Fruit fly (Drosophila melanogaster) whole organism, embryonic: ENCODE results near the gene brun.

Source experiments
- Asciz ChIP-seq: fragments of 200-800 bp; sonication (Bioruptor generic); optimal IDR thresholded peaks from 2 replicates; lab custom pipeline; 2017; ENCODE audit warnings: missing biosample characterization, mild to moderate bottlenecking, missing genetic modification characterization, missing genetic modification reagents
- Atf3 ChIP-seq: fragments of 200-800 bp; sonication (Bioruptor generic); optimal IDR thresholded peaks from 3 replicates; lab custom pipeline; 2016; ENCODE audit warnings: missing biosample characterization, missing genetic modification characterization
- BEAF-32 ChIP-seq: fragments of 200-800 bp; sonication (Bioruptor generic); optimal IDR thresholded peaks from 3 replicates; lab custom pipeline; 2017; ENCODE audit warnings: missing biosample characterization, missing genetic modification characterization, mild to moderate bottlenecking, moderate library complexity, missing genetic modification reagents
- Bdp1 ChIP-seq: fragments of 200-800 bp; sonication (Bioruptor generic); optimal IDR thresholded peaks from 3 replicates; lab custom pipeline; 2016; ENCODE audit warnings: missing biosample characterization, missing genetic modification characterization
- C15 ChIP-seq: fragments of 200-800 bp; sonication (Bioruptor generic); IDR thresholded peaks from 3 replicates; pipeline ENCODE4 v1.3.6; 2022; ENCODE audit warnings: missing biosample characterization, missing genetic modification characterization
- CG1024 ChIP-seq: fragments of 200-800 bp; sonication (Bioruptor generic); IDR thresholded peaks from 2 replicates; pipeline ENCODE4 v1.3.6; 2022; ENCODE audit warnings: missing biosample characterization, missing genetic modification characterization
- CG10654 ChIP-seq: fragments of 200-800 bp; sonication (Bioruptor generic); optimal IDR thresholded peaks from 2 replicates; lab custom pipeline; 2016; ENCODE audit warnings: missing biosample characterization, missing genetic modification characterization
- CG12155 ChIP-seq: fragments of 200-800 bp; sonication (Bioruptor generic); optimal IDR thresholded peaks from 3 replicates; lab custom pipeline; 2016; ENCODE audit warnings: missing biosample characterization, missing genetic modification characterization
- CG12769 ChIP-seq: fragments of 200-800 bp; sonication (Bioruptor generic); optimal IDR thresholded peaks from 2 replicates; lab custom pipeline; 2019; ENCODE audit warnings: missing biosample characterization, mild to moderate bottlenecking, missing genetic modification characterization, moderate library complexity
- CG13894 ChIP-seq: fragments of 200-800 bp; sonication (Bioruptor generic); optimal IDR thresholded peaks from 3 replicates; lab custom pipeline; 2018; ENCODE audit warnings: missing biosample characterization, mild to moderate bottlenecking, missing genetic modification characterization, moderate library complexity
- CG16815 ChIP-seq: fragments of 200-800 bp; sonication (Bioruptor generic); optimal IDR thresholded peaks from 3 replicates; lab custom pipeline; 2017; ENCODE audit warnings: missing biosample characterization, mild to moderate bottlenecking, missing genetic modification characterization
- CG17802 ChIP-seq: fragments of 200-800 bp; sonication (Bioruptor generic); optimal IDR thresholded peaks from 2 replicates; lab custom pipeline; 2018; ENCODE audit warnings: missing biosample characterization, mild to moderate bottlenecking, missing genetic modification characterization, moderate library complexity
- CG1832 ChIP-seq: fragments of 200-800 bp; sonication (Bioruptor generic); optimal IDR thresholded peaks from 2 replicates; lab custom pipeline; 2017; ENCODE audit warnings: missing biosample characterization, mild to moderate bottlenecking, missing genetic modification characterization, inconsistent platforms
- CG31224 ChIP-seq: fragments of 200-800 bp; sonication (Bioruptor generic); IDR thresholded peaks from 2 replicates; pipeline ENCODE4 v1.3.6; 2022; ENCODE audit warnings: missing biosample characterization, missing genetic modification characterization
- CG3407 ChIP-seq: fragments of 200-800 bp; sonication (Bioruptor generic); optimal IDR thresholded peaks from 2 replicates; lab custom pipeline; 2018; ENCODE audit warnings: missing biosample characterization, mild to moderate bottlenecking, missing genetic modification characterization
- CG34224 ChIP-seq: fragments of 200-800 bp; sonication (Bioruptor generic); IDR thresholded peaks from 3 replicates; pipeline ENCODE4 v1.3.6; 2022; ENCODE audit warnings: missing biosample characterization, missing genetic modification characterization; ENCODE audit not compliant: partially characterized antibody
- CG42726 ChIP-seq: fragments of 200-800 bp; sonication (Bioruptor generic); IDR thresholded peaks from 2 replicates; pipeline ENCODE4 v1.3.6; 2022; ENCODE audit warnings: missing biosample characterization, missing genetic modification characterization; ENCODE audit not compliant: partially characterized antibody
- CG43689 ChIP-seq: fragments of 200-800 bp; sonication (Bioruptor generic); IDR thresholded peaks from 2 replicates; pipeline ENCODE4 v1.3.6; 2022; ENCODE audit warnings: missing biosample characterization, missing genetic modification characterization
- CG4404 ChIP-seq: fragments of 200-800 bp; sonication (Bioruptor generic); IDR thresholded peaks from 2 replicates; pipeline ENCODE4 v1.3.6; 2022; ENCODE audit warnings: missing biosample characterization, missing genetic modification characterization
- CG4854 ChIP-seq: fragments of 200-800 bp; sonication (Bioruptor generic); optimal IDR thresholded peaks from 2 replicates; lab custom pipeline; 2016; ENCODE audit warnings: missing biosample characterization, missing genetic modification characterization, inconsistent platforms
- CG5245 ChIP-seq: fragments of 200-800 bp; sonication (Bioruptor generic); optimal IDR thresholded peaks from 3 replicates; lab custom pipeline; 2016; ENCODE audit warnings: missing biosample characterization, missing genetic modification characterization
- CG8388 ChIP-seq: fragments of 200-800 bp; sonication (Bioruptor generic); optimal IDR thresholded peaks from 2 replicates; lab custom pipeline; 2019; ENCODE audit warnings: missing biosample characterization, mild to moderate bottlenecking, missing genetic modification characterization, moderate library complexity
- Dll ChIP-seq: fragments of 200-800 bp; sonication (Bioruptor generic); IDR thresholded peaks from 4 replicates; pipeline ENCODE4 v1.3.6; 2022; ENCODE audit warnings: missing biosample characterization, missing genetic modification characterization; ENCODE audit not compliant: partially characterized antibody
- H2.0 ChIP-seq: fragments of 200-800 bp; sonication (Bioruptor generic); IDR thresholded peaks from 2 replicates; pipeline ENCODE4 v1.3.6; 2022; ENCODE audit warnings: missing biosample characterization, missing genetic modification characterization
- HLHmδ ChIP-seq: fragments of 200-800 bp; sonication (Bioruptor generic); optimal IDR thresholded peaks from 2 replicates; lab custom pipeline; 2018; ENCODE audit warnings: missing biosample characterization, mild to moderate bottlenecking, missing genetic modification characterization, moderate library complexity
- Hand ChIP-seq: fragments of 200-800 bp; sonication (Bioruptor generic); optimal IDR thresholded peaks from 2 replicates; lab custom pipeline; 2017; ENCODE audit warnings: mild to moderate bottlenecking, missing biosample characterization, missing genetic modification reagents, missing genetic modification characterization
- HmgD ChIP-seq: fragments of 200-800 bp; sonication (Bioruptor generic); optimal IDR thresholded peaks from 3 replicates; lab custom pipeline; 2016; ENCODE audit warnings: missing biosample characterization, missing genetic modification characterization
- Hr51 ChIP-seq, 2 experiments: fragments of 200-800 bp; sonication (Bioruptor generic); optimal IDR thresholded peaks; 2 replicates in 1 of 2; 3 replicates in 1 of 2; lab custom pipeline; 2016 to 2018; ENCODE audit warnings: missing biosample characterization in 2 of 2, missing genetic modification characterization in 2 of 2, mild to moderate bottlenecking in 1 of 2, moderate library complexity in 1 of 2
- Jarid2 ChIP-seq: fragments of 200-800 bp; sonication (Bioruptor generic); optimal IDR thresholded peaks from 3 replicates; lab custom pipeline; 2017; ENCODE audit warnings: mild to moderate bottlenecking, missing biosample characterization, missing genetic modification reagents, missing genetic modification characterization
- Lim3 ChIP-seq: fragments of 200-800 bp; sonication (Bioruptor generic); IDR thresholded peaks from 2 replicates; pipeline ENCODE4 v1.3.6; 2022; ENCODE audit warnings: missing biosample characterization, missing genetic modification characterization
- MTF-1 ChIP-seq: fragments of 200-800 bp; sonication (Bioruptor generic); optimal IDR thresholded peaks from 2 replicates; lab custom pipeline; 2018; ENCODE audit warnings: missing biosample characterization, mild to moderate bottlenecking, missing genetic modification characterization, borderline replicate concordance
- Max ChIP-seq: fragments of 200-800 bp; sonication (Bioruptor generic); optimal IDR thresholded peaks from 2 replicates; lab custom pipeline; 2016; ENCODE audit warnings: missing biosample characterization, mild to moderate bottlenecking, missing genetic modification characterization
- Med ChIP-seq: fragments of 200-800 bp; sonication (Bioruptor generic); peaks from one replicate; lab custom pipeline; 2016; ENCODE audit warnings: missing biosample characterization, missing genetic modification characterization, mild to moderate bottlenecking, inconsistent platforms, moderate library complexity
- Side ChIP-seq: fragments of 200-800 bp; sonication (Bioruptor generic); optimal IDR thresholded peaks from 2 replicates; lab custom pipeline; 2016; ENCODE audit warnings: missing biosample characterization, missing genetic modification characterization
- Sry-δ ChIP-seq: fragments of 200-800 bp; sonication (Bioruptor generic); optimal IDR thresholded peaks from 2 replicates; lab custom pipeline; 2016; ENCODE audit warnings: missing biosample characterization, missing genetic modification characterization
- TFAM ChIP-seq: fragments of 200-800 bp; sonication (Bioruptor generic); optimal IDR thresholded peaks from 2 replicates; lab custom pipeline; 2017; ENCODE audit warnings: missing biosample characterization, missing genetic modification characterization, inconsistent platforms
- chif ChIP-seq, 2 experiments: fragments of 200-800 bp; sonication (Bioruptor generic); optimal IDR thresholded peaks; 3 replicates each; lab custom pipeline; 2016; ENCODE audit warnings: missing biosample characterization in 2 of 2, missing genetic modification characterization in 2 of 2
- crp ChIP-seq, 2 experiments: fragments of 200-800 bp; sonication (Bioruptor generic); optimal IDR thresholded peaks; 2 replicates in 1 of 2; 3 replicates in 1 of 2; lab custom pipeline; 2017; ENCODE audit warnings: missing biosample characterization in 2 of 2, missing genetic modification characterization in 2 of 2, mild to moderate bottlenecking in 1 of 2, moderate library complexity in 1 of 2
- da ChIP-seq: fragments of 200-800 bp; sonication (Bioruptor generic); optimal IDR thresholded peaks from 2 replicates; lab custom pipeline; 2016; ENCODE audit warnings: missing biosample characterization, missing genetic modification characterization
- dmrt11E ChIP-seq: fragments of 200-800 bp; sonication (Bioruptor generic); optimal IDR thresholded peaks from 3 replicates; lab custom pipeline; 2018; ENCODE audit warnings: missing biosample characterization, mild to moderate bottlenecking, missing genetic modification characterization, moderate library complexity
- hb ChIP-seq: fragments of 200-800 bp; sonication (Bioruptor generic); IDR thresholded peaks from 3 replicates; pipeline ENCODE4 v1.3.6; 2022; ENCODE audit warnings: missing biosample characterization, missing genetic modification characterization; ENCODE audit not compliant: partially characterized antibody
- knrl ChIP-seq: fragments of 200-800 bp; sonication (Bioruptor generic); IDR thresholded peaks from 3 replicates; pipeline ENCODE4 v1.3.6; 2022; ENCODE audit warnings: missing biosample characterization, missing genetic modification characterization; ENCODE audit not compliant: partially characterized antibody
- prd ChIP-seq, 3 experiments: fragments of >200 bp in 2 of 3; fragments of 200-800 bp in 1 of 3; sonication (Bioruptor generic) in 1 of 3; optimal IDR thresholded peaks in 2 of 3; IDR thresholded peaks in 1 of 3; 2 replicates in 2 of 3; 3 replicates in 1 of 3; pipeline versions ENCODE4 v1.3.6 to Lab custom; 2017 to 2022; ENCODE audit warnings: missing biosample characterization in 1 of 3, missing genetic modification characterization in 1 of 3
- pzg ChIP-seq: fragments of 200-800 bp; sonication (Bioruptor generic); optimal IDR thresholded peaks from 3 replicates; lab custom pipeline; 2018; ENCODE audit warnings: missing biosample characterization, mild to moderate bottlenecking, missing genetic modification characterization, moderate library complexity
- shn ChIP-seq: fragments of 200-800 bp; sonication (Bioruptor generic); optimal IDR thresholded peaks from 3 replicates; lab custom pipeline; 2016; ENCODE audit warnings: missing biosample characterization, missing genetic modification characterization
- ttk ChIP-seq: fragments of 200-800 bp; sonication (Bioruptor generic); IDR thresholded peaks from 2 replicates; pipeline ENCODE4 v2.1.2; 2022; ENCODE audit warnings: missing biosample characterization, missing genetic modification characterization
- tup ChIP-seq: fragments of 200-800 bp; sonication (Bioruptor generic); optimal IDR thresholded peaks from 2 replicates; lab custom pipeline; 2016; ENCODE audit warnings: missing biosample characterization, mild to moderate bottlenecking, missing genetic modification characterization, moderate library complexity
- vvl ChIP-seq: fragments of 200-800 bp; sonication (Bioruptor generic); IDR thresholded peaks from 2 replicates; pipeline ENCODE4 v1.3.6; 2022; ENCODE audit warnings: missing biosample characterization, missing genetic modification characterization
- z ChIP-seq: fragments of 200-800 bp; sonication (Bioruptor generic); IDR thresholded peaks from 3 replicates; pipeline ENCODE4 v1.3.6; 2022; ENCODE audit warnings: missing biosample characterization, missing genetic modification characterization

The brun gene

DNA sequence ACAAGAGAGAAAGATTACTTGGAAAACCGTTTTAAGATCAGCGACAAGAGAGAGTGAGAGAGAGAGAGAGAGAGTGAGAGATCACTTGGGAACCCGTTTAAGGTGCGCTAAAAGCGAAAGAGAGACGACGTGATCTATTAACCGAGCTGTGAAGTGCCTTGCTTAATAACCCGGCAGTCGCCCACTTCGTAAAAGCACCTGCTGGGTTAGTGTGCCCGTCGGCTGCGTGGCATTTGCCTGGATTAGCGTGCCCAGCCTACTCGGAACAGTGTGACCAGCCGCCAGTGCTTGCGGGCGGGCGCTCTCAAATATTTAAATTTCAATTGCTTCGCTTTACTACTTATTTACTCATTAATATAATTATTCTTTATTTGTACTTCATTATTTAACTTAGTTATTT lies 17.6 kb downstream of the brun start (continued):
- TF ChIP-seq CG3407 (GFP tag; lab: Kevin White, UChicago) (no peak), knrl (GFP tag; lab: Robert Waterston, UW) (peak; percentile 60), CG17802 (no peak), vvl (GFP tag; lab: Robert Waterston, UW) (peak; percentile 49), HmgD (GFP tag; lab: Kevin White, UChicago) (peak; percentile 32), CG4404 (GFP tag; lab: Robert Waterston, UW) (no peak), CG42726 (GFP tag; lab: Robert Waterston, UW) (0 out of 2 replicates have a peak, but pooled peaks have one; percentile 36), H2.0 (GFP tag; lab: Robert Waterston, UW) (no peak), CG43689 (GFP tag; lab: Robert Waterston, UW) (no peak), z (GFP tag; lab: Robert Waterston, UW) (no peak), CG4854 (GFP tag; lab: Kevin White, UChicago) (no peak), TFAM (GFP tag; lab: Kevin White, UChicago) (no peak), MTF-1 (GFP tag; lab: Kevin White, UChicago) (no peak), CG8388 (GFP tag; lab: Kevin White, UChicago) (no peak), Atf3 (no peak), hb (GFP tag; lab: Robert Waterston, UW) (no peak), CG1832 (GFP tag; lab: Kevin White, UChicago) (peak; percentile 45), dmrt11E (tag; lab: Kevin White, UChicago) (no peak), tup (no peak), CG1024 (GFP tag; lab: Robert Waterston, UW) (no peak), Max (GFP tag; lab: Kevin White, UChicago) (peak; percentile 8), Jarid2 (GFP tag; lab: Kevin White, UChicago) (peak; percentile 8), C15 (GFP tag; lab: Robert Waterston, UW) (no peak), Dll (0 out of 4 replicates have a peak, but pooled peaks have one; percentile 38), Bdp1 (GFP tag; lab: Kevin White, UChicago) (no peak), CG34224 (GFP tag; lab: Robert Waterston, UW) (peak; percentile 45; the same call in 1 of the 3 replicates), CG16815 (GFP tag; lab: Kevin White, UChicago) (no peak), ttk (GFP tag; lab: Robert Waterston, UW) (no peak), Hr51 (GFP tag; optimal IDR thresholded peaks at IDR 0.05; lab: Kevin White, UChicago) (no peak), pzg (GFP tag; lab: Kevin White, UChicago) (peak; percentile 85), shn (GFP tag; lab: Kevin White, UChicago) (no peak), crp (GFP tag; optimal IDR thresholded peaks at IDR 0.05; lab: Kevin White, UChicago) (peak in 1 of 2 experiments; percentile 52), chif (GFP tag; optimal IDR thresholded peaks at IDR 0.05; lab: Kevin White, UChicago) (no peak), CG12769 (peak; percentile 67), Sry-δ (GFP tag; lab: Kevin White, UChicago) (peak; percentile 19), CG5245 (GFP tag; lab: Kevin White, UChicago) (no peak), prd (optimal IDR thresholded peaks at IDR 0.05; lab: Kevin White, UChicago) (no peak), prd (GFP tag; IDR thresholded peaks at IDR 0.05; lab: Robert Waterston, UW) (no peak), Asciz (GFP tag; lab: Kevin White, UChicago) (no peak), da (GFP tag; lab: Kevin White, UChicago) (no peak), HLHmδ (GFP tag; lab: Kevin White, UChicago) (no peak), CG31224 (GFP tag; lab: Robert Waterston, UW) (no peak), Side (GFP tag; lab: Kevin White, UChicago) (no peak), Med (GFP tag; lab: Kevin White, UChicago) (peak; percentile 79), Hand (GFP tag; lab: Kevin White, UChicago) (no peak), Lim3 (no peak), CG10654 (GFP tag; lab: Kevin White, UChicago) (no peak), BEAF-32 (GFP tag; lab: Kevin White, UChicago) (peak; percentile 29), CG12155 (no peak), CG13894 (tag; lab: Kevin White, UChicago) (peak; percentile 32)
